Worm (Caenorhabditis elegans) whole organism, mixed stage, embryonic: ENCODE data around the gene F54C8.7.

Experiments
- ces-1 ChIP-seq: fragments of 150-350 bp; optimal IDR thresholded peaks from 2 replicates; lab custom pipeline; 2014; ENCODE audit warnings: missing biosample characterization, missing genetic modification reagents, missing genetic modification characterization
- drap-1 ChIP-seq: fragments of 200-800 bp; sonication (Bioruptor generic); optimal IDR thresholded peaks from 3 replicates; lab custom pipeline; 2018; ENCODE audit warnings: mild to moderate bottlenecking, missing genetic modification characterization, missing compliant biosample characterization
- elt-1 ChIP-seq: sonication (generic microtip); optimal IDR thresholded peaks from 2 replicates; lab custom pipeline; 2017; ENCODE audit warnings: missing genetic modification characterization, mild to moderate bottlenecking, missing compliant biosample characterization, antibody characterized with exemption, moderate library complexity, borderline replicate concordance; ENCODE audit not compliant: insufficient read depth
- lsy-2 ChIP-seq: fragments of 150-350 bp; optimal IDR thresholded peaks from 2 replicates; lab custom pipeline; 2014; ENCODE audit warnings: missing biosample characterization, missing genetic modification characterization
- mab-5 ChIP-seq: fragments of 150-350 bp; optimal IDR thresholded peaks from 2 replicates; lab custom pipeline; 2014; ENCODE audit warnings: missing biosample characterization, missing genetic modification characterization
- nhr-237 ChIP-seq: fragments of 150-350 bp; optimal IDR thresholded peaks from 2 replicates; lab custom pipeline; 2014; ENCODE audit warnings: missing biosample characterization, missing genetic modification characterization
- pha-4 ChIP-seq: fragments of 150-350 bp; optimal IDR thresholded peaks from 2 replicates; lab custom pipeline; 2018; ENCODE audit warnings: missing biosample characterization, missing genetic modification reagents, missing genetic modification characterization
- unc-120 ChIP-seq: sonication (generic microtip); optimal IDR thresholded peaks from 2 replicates; lab custom pipeline; 2017; ENCODE audit warnings: missing genetic modification characterization, missing compliant biosample characterization; ENCODE audit not compliant: poor library complexity, severe bottlenecking
- ztf-11 ChIP-seq: fragments of 150-350 bp; optimal IDR thresholded peaks from 2 replicates; lab custom pipeline; 2014; ENCODE audit warnings: missing biosample characterization, missing genetic modification characterization

DNA sequence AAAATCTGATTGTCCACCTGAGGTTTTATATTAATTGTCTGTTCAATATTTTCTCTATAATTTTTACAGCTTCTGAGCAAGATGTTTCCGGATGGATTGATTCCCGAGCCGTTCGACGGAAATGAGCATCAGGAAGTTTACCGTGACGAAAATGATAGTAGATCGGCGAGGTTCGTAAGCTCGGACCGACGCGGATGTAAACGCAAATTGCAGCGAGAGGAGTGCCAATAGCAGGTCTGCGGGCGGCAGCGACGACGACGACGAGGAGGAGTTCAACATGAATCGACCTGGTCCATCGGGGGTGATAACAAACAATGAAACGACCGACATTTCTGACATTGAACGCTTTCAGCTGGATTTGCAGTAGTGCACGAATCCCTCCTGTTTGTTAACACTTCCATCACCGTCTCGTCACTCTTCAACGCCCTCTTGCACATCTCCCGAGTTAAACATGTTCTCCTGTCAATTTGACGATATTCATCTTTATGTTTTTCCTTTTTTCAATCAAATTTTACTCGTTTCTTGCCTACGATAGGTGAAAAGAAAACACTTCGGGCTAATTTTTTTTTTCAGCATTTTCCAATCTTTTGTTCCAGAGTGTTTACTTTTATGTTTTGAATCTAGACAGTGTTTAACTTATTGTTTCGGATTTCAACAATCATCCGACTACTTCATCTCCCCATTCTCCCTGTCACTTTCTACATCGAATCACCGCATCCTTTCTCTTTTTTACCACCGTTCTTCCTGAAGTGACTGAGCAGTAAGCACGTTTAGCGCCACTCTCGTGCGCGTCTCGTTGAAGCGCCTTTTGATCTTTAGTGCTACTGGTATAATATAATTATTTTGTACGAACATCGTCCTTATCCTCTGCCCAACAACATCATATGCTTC lies 8.3 kb upstream of the F54C8.7 start:
- no peak for TF ChIP-seq lsy-2 (tag; lab: Kevin White, UChicago)
- TF ChIP-seq pha-4, result no peak
- no peak for TF ChIP-seq elt-1 (tag; lab: Kevin White, UChicago)
- TF ChIP-seq ztf-11 (tag; lab: Kevin White, UChicago), result no peak
- no peak for TF ChIP-seq nhr-237 (tag; lab: Kevin White, UChicago)
- TF ChIP-seq unc-120 (tag; lab: Kevin White, UChicago), result no peak
- no peak for TF ChIP-seq mab-5 (tag; lab: Kevin White, UChicago)
- TF ChIP-seq drap-1 (GFP tag; lab: Kevin White, UChicago), result no peak
- no peak for TF ChIP-seq ces-1 (GFP tag; lab: Kevin White, UChicago)
